Fruit fly (Drosophila melanogaster): ENCODE data around the gene CG4598.

Gene CG4598

dm6 chr2L:9897296-9897695 lies 21.1 kb upstream of the CG4598 start, which contains the start of gene RpS2 (continued):
- TF ChIP-seq CG17612 (GFP tag; IDR thresholded peaks at IDR 0.05) (no peak), chm (GFP tag; IDR thresholded peaks at IDR 0.05) (peak; percentile 87), NfI (GFP tag; optimal IDR thresholded peaks at IDR 0.05) (peak; percentile 16), CG9437 (GFP tag; optimal IDR thresholded peaks at IDR 0.05) (peak; percentile 39), jumu (GFP tag; optimal IDR thresholded peaks at IDR 0.05) (no peak), Scr (GFP tag; IDR thresholded peaks at IDR 0.05; ENCODE audit: partially characterized antibody) (peak; percentile 99), psq (GFP tag; optimal IDR thresholded peaks at IDR 0.05) (no peak), NC2α (GFP tag; optimal IDR thresholded peaks at IDR 0.05) (no peak), dmrt99B (tag; optimal IDR thresholded peaks at IDR 0.05) (no peak), YL-1 (GFP tag; optimal IDR thresholded peaks at IDR 0.05) (peak; percentile 92), CG2129 (GFP tag; IDR thresholded peaks at IDR 0.05; ENCODE audit: partially characterized antibody) (peak; percentile 95), CG2889 (GFP tag; IDR thresholded peaks at IDR 0.05) (no peak; the same call in 2 of the 3 replicates), MESR4 (GFP tag; optimal IDR thresholded peaks at IDR 0.05) (peak; percentile 99), nom (GFP tag; optimal IDR thresholded peaks at IDR 0.05) (peak; percentile 75), otp (GFP tag; IDR thresholded peaks at IDR 0.05) (no peak), amos (GFP tag; IDR thresholded peaks at IDR 0.05; ENCODE audit: partially characterized antibody) (peak; percentile 100), Hmr (GFP tag; optimal IDR thresholded peaks at IDR 0.05) (peak; percentile 85), Dad (GFP tag; optimal IDR thresholded peaks at IDR 0.05) (peak; percentile 5), CG4404 (GFP tag; IDR thresholded peaks at IDR 0.05) (no peak), CG11456 (GFP tag; IDR thresholded peaks at IDR 0.05) (0 out of 3 replicates have a peak, but pooled peaks have one; percentile 6), sim (GFP tag; IDR thresholded peaks at IDR 0.05) (no peak), Hr51 (GFP tag; optimal IDR thresholded peaks at IDR 0.05) (peak in 1 of 2 experiments; percentile 5), CG10209 (GFP tag; optimal IDR thresholded peaks at IDR 0.05) (peak; percentile 8), CG2875 (GFP tag; optimal IDR thresholded peaks at IDR 0.05) (peak; percentile 13), CG10565 (GFP tag; optimal IDR thresholded peaks at IDR 0.05) (no peak), az2 (GFP tag; optimal IDR thresholded peaks at IDR 0.05) (no peak), CG15601 (tag; optimal IDR thresholded peaks at IDR 0.05) (peak; percentile 8), sqz (GFP tag; optimal IDR thresholded peaks at IDR 0.05) (peak; percentile 46), Pdp1 (GFP tag; optimal IDR thresholded peaks at IDR 0.05) (peak in 1 of 2 experiments; percentile 56), ro (GFP tag; IDR thresholded peaks at IDR 0.05) (no peak), Optix (GFP tag; IDR thresholded peaks at IDR 0.05) (no peak), Dek (tag; optimal IDR thresholded peaks at IDR 0.05) (peak; percentile 21), CG13775 (GFP tag; optimal IDR thresholded peaks at IDR 0.05) (no peak), CG10147 (GFP tag; optimal IDR thresholded peaks at IDR 0.05) (peak; percentile 5), CG5180 (GFP tag; optimal IDR thresholded peaks at IDR 0.05) (no peak), exex (tag; optimal IDR thresholded peaks at IDR 0.05) (peak; percentile 31), Nf-YB (GFP tag; optimal IDR thresholded peaks at IDR 0.05) (peak; percentile 13), CG17802 (tag; optimal IDR thresholded peaks at IDR 0.05) (no peak), nerfin-2 (GFP tag; IDR thresholded peaks at IDR 0.05; ENCODE audit: partially characterized antibody) (peak; percentile 96), Hsf (GFP tag; optimal IDR thresholded peaks at IDR 0.05) (peak; percentile 42), Mes4 (GFP tag; optimal IDR thresholded peaks at IDR 0.05) (peak; percentile 23), CG15696 (tag; optimal IDR thresholded peaks at IDR 0.05) (no peak), CG15269 (tag; optimal IDR thresholded peaks at IDR 0.05) (peak; percentile 60), Hr78 (GFP tag; optimal IDR thresholded peaks at IDR 0.05) (no peak), MTF-1 (GFP tag; optimal IDR thresholded peaks at IDR 0.05; ENCODE audit: borderline replicate concordance) (peak; percentile 2), sc (optimal IDR thresholded peaks at IDR 0.05) (no peak), sc (GFP tag; optimal IDR thresholded peaks at IDR 0.05) (no peak), CG18476 (GFP tag; optimal IDR thresholded peaks at IDR 0.05) (no peak), gfzf (GFP tag; optimal IDR thresholded peaks at IDR 0.05) (peak; percentile 18)

Data from whole organism, embryonic.